Fruit fly (Drosophila melanogaster) whole organism, pupa: Measurements from ENCODE around the gene PGRP-LE.

ENCODE experiments used
- CG10348 ChIP-seq: fragments of 200-800 bp; sonication (Bioruptor generic); IDR thresholded peaks from 2 replicates; pipeline ENCODE4 v1.3.6; 2022; ENCODE audit warnings: missing biosample characterization, missing genetic modification characterization
- CG12605 ChIP-seq: fragments of 200-800 bp; sonication (Bioruptor generic); IDR thresholded peaks from 2 replicates; pipeline ENCODE4 v1.3.6; 2022; ENCODE audit warnings: missing biosample characterization, missing genetic modification characterization
- CG4496 ChIP-seq: fragments of 200-800 bp; sonication (Bioruptor generic); IDR thresholded peaks from 3 replicates; pipeline ENCODE4 v1.3.6; 2022; ENCODE audit warnings: missing biosample characterization, missing genetic modification characterization
- EcR ChIP-seq: fragments of 200-800 bp; sonication (Bioruptor generic); optimal IDR thresholded peaks from 3 replicates; lab custom pipeline; 2019; ENCODE audit warnings: missing biosample characterization, missing genetic modification characterization, mild to moderate bottlenecking, moderate library complexity, missing genetic modification reagents

DNA sequence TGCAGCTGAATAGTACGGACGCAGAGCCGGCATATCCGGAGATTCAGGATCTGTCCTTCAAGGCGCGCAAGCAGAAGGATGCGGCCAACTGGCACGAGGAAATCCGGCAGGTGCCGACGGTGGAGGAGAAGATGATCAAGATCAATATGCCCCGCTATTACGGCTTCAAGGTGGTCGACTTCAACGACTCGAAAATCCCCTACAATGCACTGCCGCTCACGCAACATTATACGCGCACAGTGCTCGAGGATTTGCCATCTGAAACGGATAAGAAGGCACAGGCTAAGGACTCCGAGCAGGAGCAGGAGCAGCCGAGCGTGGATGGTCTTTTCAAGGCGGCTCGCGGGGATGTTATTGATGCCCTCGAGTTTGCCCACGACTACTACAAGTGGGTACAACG, 17.4 kb downstream of the PGRP-LE start:
- TF ChIP-seq EcR (no peak), CG4496 (GFP tag; lab: Robert Waterston, UW) (no peak), CG12605 (GFP tag; lab: Robert Waterston, UW) (no peak), CG10348 (GFP tag; lab: Robert Waterston, UW) (no peak)
